Worm (Caenorhabditis elegans) whole organism, midembryonic: ENCODE data around the gene srbc-1.

Experiments
- cog-1 ChIP-seq: sonication (generic microtip); optimal IDR thresholded peaks from 2 replicates; lab custom pipeline; 2016; ENCODE audit warnings: missing genetic modification characterization, missing compliant biosample characterization
- flt-1 ChIP-seq: fragments of 200-800 bp; sonication (Bioruptor generic); IDR thresholded peaks from 2 replicates; pipeline ENCODE4 v1.3.6; 2022; ENCODE audit warnings: missing genetic modification characterization, missing compliant biosample characterization
- klf-2 ChIP-seq: fragments of 200-800 bp; sonication (Bioruptor generic); conservative IDR thresholded peaks from 2 replicates; pipeline ENCODE4 v1.3.6; 2022; ENCODE audit warnings: missing genetic modification reagents, missing genetic modification characterization, missing compliant biosample characterization
- med-1 ChIP-seq: sonication (generic microtip); optimal IDR thresholded peaks from 2 replicates; lab custom pipeline; 2017; ENCODE audit warnings: missing genetic modification characterization, mild to moderate bottlenecking, missing compliant biosample characterization, antibody characterized with exemption, missing genetic modification reagents; ENCODE audit not compliant: insufficient read depth
- ref-1 ChIP-seq: fragments of 200-800 bp; sonication (Bioruptor generic); conservative IDR thresholded peaks from 2 replicates; pipeline ENCODE4 v1.3.6; 2022; ENCODE audit warnings: missing genetic modification reagents, missing genetic modification characterization, missing compliant biosample characterization
- ztf-23 ChIP-seq: fragments of 200-800 bp; sonication (Bioruptor generic); IDR thresholded peaks from 2 replicates; pipeline ENCODE4 v1.3.6; 2022; ENCODE audit warnings: missing genetic modification reagents, missing genetic modification characterization, missing compliant biosample characterization

DNA sequence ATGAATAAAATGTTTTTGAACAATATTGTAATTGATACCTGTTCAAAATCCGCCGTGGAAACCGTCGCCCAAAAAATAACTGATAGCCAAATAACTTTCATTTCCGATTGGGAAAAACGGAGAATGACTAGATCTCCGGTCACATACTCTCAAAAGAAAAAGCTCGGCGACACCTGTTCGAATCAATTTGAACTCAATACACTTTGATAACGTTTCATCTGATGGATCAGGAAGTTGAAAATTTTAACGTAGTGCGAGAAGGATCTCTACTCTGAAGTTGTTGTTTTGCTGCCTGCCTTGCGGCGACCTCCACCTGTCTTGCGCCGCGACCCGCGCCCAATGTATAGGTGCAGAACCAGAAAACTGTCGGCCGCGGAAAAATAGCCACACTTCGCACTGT is 28.6 kb downstream of the srbc-1 start, which contains the start of gene T28A11.20:
- TF ChIP-seq ztf-23 (GFP tag; lab: Robert Waterston, UW) (no peak), cog-1 (tag; lab: Kevin White, UChicago) (no peak), med-1 (no peak), flt-1 (no peak), klf-2 (GFP tag; lab: Robert Waterston, UW) (no peak), ref-1 (GFP tag; lab: Robert Waterston, UW) (no peak)
